Fruit fly (Drosophila melanogaster) whole organism, wandering third instar larva: ENCODE measurements around the gene CG31642.

Source experiments
- CG32264 ChIP-seq: fragments of 200-800 bp; sonication (Bioruptor generic); optimal IDR thresholded peaks from 2 replicates; lab custom pipeline; 2016; ENCODE audit warnings: missing biosample characterization, missing genetic modification characterization
- CG9705 ChIP-seq: fragments of 200-800 bp; sonication (Bioruptor generic); optimal IDR thresholded peaks from 2 replicates; lab custom pipeline; 2018; ENCODE audit warnings: missing biosample characterization, mild to moderate bottlenecking, missing genetic modification characterization
- CrebA ChIP-seq: fragments of 200-800 bp; sonication (Bioruptor generic); optimal IDR thresholded peaks from 2 replicates; lab custom pipeline; 2016; ENCODE audit warnings: missing biosample characterization, mild to moderate bottlenecking, missing genetic modification characterization, borderline replicate concordance
- Dfd ChIP-seq: fragments of >200 bp; optimal IDR thresholded peaks from 2 replicates; lab custom pipeline; 2017; ENCODE audit warnings: missing biosample characterization, missing genetic modification characterization
- Dif ChIP-seq: fragments of 200-275, 200-300 bp; sonication (Bioruptor generic); optimal IDR thresholded peaks from 2 replicates; lab custom pipeline; 2018; ENCODE audit warnings: missing biosample characterization, missing genetic modification characterization; ENCODE audit not compliant: partially characterized antibody
- GATAd ChIP-seq: sonication (Bioruptor generic); optimal IDR thresholded peaks from 2 replicates; lab custom pipeline; 2016; ENCODE audit warnings: missing biosample characterization, missing genetic modification characterization
- HLH106 ChIP-seq: fragments of 200-800 bp; optimal IDR thresholded peaks from 3 replicates; lab custom pipeline; 2019; ENCODE audit warnings: missing biosample characterization, mild to moderate bottlenecking, missing genetic modification characterization, moderate library complexity
- Hnf4 ChIP-seq: fragments of 200-800 bp; sonication (Bioruptor generic); optimal IDR thresholded peaks from 2 replicates; lab custom pipeline; 2016; ENCODE audit warnings: missing biosample characterization, mild to moderate bottlenecking, missing genetic modification characterization
- Hr83 ChIP-seq: fragments of 200-300 bp; sonication (Bioruptor generic); optimal IDR thresholded peaks from 2 replicates; lab custom pipeline; 2016; ENCODE audit warnings: missing biosample characterization, mild to moderate bottlenecking, missing genetic modification characterization, moderate library complexity; ENCODE audit not compliant: poor library complexity, severe bottlenecking
- Jra ChIP-seq: sonication (Bioruptor generic); optimal IDR thresholded peaks from 2 replicates; lab custom pipeline; 2016; ENCODE audit warnings: missing biosample characterization, missing genetic modification characterization
- Mio ChIP-seq: sonication (Bioruptor generic); optimal IDR thresholded peaks from 2 replicates; lab custom pipeline; 2016; ENCODE audit warnings: missing biosample characterization, missing genetic modification characterization
- Myc ChIP-seq: fragments of >200 bp; optimal IDR thresholded peaks from 2 replicates; lab custom pipeline; 2017
- N ChIP-seq: fragments of >200 bp; optimal IDR thresholded peaks from 2 replicates; lab custom pipeline; 2018; ENCODE audit warnings: missing biosample characterization, missing external identifiers, missing genetic modification characterization
- OdsH ChIP-seq: fragments of 200-800 bp; sonication (Bioruptor generic); optimal IDR thresholded peaks from 2 replicates; lab custom pipeline; 2016; ENCODE audit warnings: missing biosample characterization, mild to moderate bottlenecking, missing genetic modification characterization
- Rel ChIP-seq, 2 experiments: fragments of 200-800 bp; sonication (Bioruptor generic) in 1 of 2; optimal IDR thresholded peaks; 2 replicates in 1 of 2; 3 replicates in 1 of 2; lab custom pipeline; 2016 to 2019; ENCODE audit warnings: mild to moderate bottlenecking in 2 of 2, missing biosample characterization in 2 of 2, missing genetic modification characterization in 2 of 2, moderate library complexity in 1 of 2
- Sp1 ChIP-seq: fragments of 200-800 bp; sonication (Bioruptor generic); optimal IDR thresholded peaks from 3 replicates; lab custom pipeline; 2019; ENCODE audit warnings: missing biosample characterization, mild to moderate bottlenecking, missing genetic modification characterization, moderate library complexity
- Vsx2 ChIP-seq: fragments of 200-300, 225-300 bp; sonication (Bioruptor generic); optimal IDR thresholded peaks from 2 replicates; lab custom pipeline; 2018; ENCODE audit warnings: missing biosample characterization, missing genetic modification characterization; ENCODE audit not compliant: partially characterized antibody
- br ChIP-seq: fragments of 200-800 bp; sonication (Bioruptor generic); optimal IDR thresholded peaks from 2 replicates; lab custom pipeline; 2016; ENCODE audit warnings: missing biosample characterization, missing genetic modification characterization
- brk ChIP-seq: fragments of 200-800 bp; sonication (Bioruptor generic); optimal IDR thresholded peaks from 2 replicates; lab custom pipeline; 2016; ENCODE audit warnings: missing biosample characterization, mild to moderate bottlenecking, missing genetic modification characterization
- dl ChIP-seq, 2 experiments: fragments of 175-275, 200-275 bp in 1 of 2; fragments of 200-275 bp in 1 of 2; sonication (Bioruptor generic); optimal IDR thresholded peaks; lab custom pipeline; 2018; ENCODE audit warnings: mild to moderate bottlenecking in 2 of 2, missing biosample characterization in 2 of 2, missing genetic modification characterization in 2 of 2, moderate library complexity in 2 of 2; ENCODE audit not compliant: partially characterized antibody in 2 of 2, insufficient read depth in 1 of 2
- dmrt93B ChIP-seq: fragments of 200-800 bp; sonication (Bioruptor generic); optimal IDR thresholded peaks from 2 replicates; lab custom pipeline; 2018; ENCODE audit warnings: missing biosample characterization, mild to moderate bottlenecking, missing genetic modification characterization
- dsf ChIP-seq: sonication (Bioruptor generic); optimal IDR thresholded peaks from 2 replicates; lab custom pipeline; 2016; ENCODE audit warnings: missing biosample characterization, missing genetic modification characterization, borderline replicate concordance
- ey ChIP-seq: fragments of 200-800 bp; sonication (Bioruptor generic); optimal IDR thresholded peaks from 2 replicates; lab custom pipeline; 2016; ENCODE audit warnings: missing biosample characterization, missing genetic modification characterization
- foxo ChIP-seq, 2 experiments: fragments of 200-800 bp; sonication (Bioruptor generic); optimal IDR thresholded peaks; 2 replicates in 1 of 2; 3 replicates in 1 of 2; lab custom pipeline; 2016 to 2017; ENCODE audit warnings: missing biosample characterization in 2 of 2, missing genetic modification characterization in 2 of 2
- fru ChIP-seq: fragments of 200-800 bp; sonication (Bioruptor generic); optimal IDR thresholded peaks from 3 replicates; lab custom pipeline; 2016; ENCODE audit warnings: missing biosample characterization, mild to moderate bottlenecking, missing genetic modification characterization
- h ChIP-seq: fragments of 200-800 bp; sonication (Bioruptor generic); optimal IDR thresholded peaks from 3 replicates; lab custom pipeline; 2016; ENCODE audit warnings: missing biosample characterization, mild to moderate bottlenecking, missing genetic modification characterization
- lola ChIP-seq: fragments of >200 bp; optimal IDR thresholded peaks from 2 replicates; lab custom pipeline; 2017; ENCODE audit warnings: missing biosample characterization, missing genetic modification characterization
- pan ChIP-seq: fragments of >200 bp; optimal IDR thresholded peaks from 2 replicates; lab custom pipeline; 2017
- psq ChIP-seq: fragments of 200-800 bp; sonication (Bioruptor generic); optimal IDR thresholded peaks from 3 replicates; lab custom pipeline; 2017; ENCODE audit warnings: missing biosample characterization, mild to moderate bottlenecking, missing genetic modification characterization, moderate library complexity
- rgr ChIP-seq: fragments of 200-800 bp; sonication (Bioruptor generic); optimal IDR thresholded peaks from 3 replicates; lab custom pipeline; 2016; ENCODE audit warnings: missing biosample characterization, mild to moderate bottlenecking, missing genetic modification characterization
- sage ChIP-seq: fragments of 200-800 bp; sonication (Bioruptor generic); optimal IDR thresholded peaks from 2 replicates; lab custom pipeline; 2016; ENCODE audit warnings: missing biosample characterization, mild to moderate bottlenecking, missing genetic modification characterization
- sv ChIP-seq: fragments of 200-800 bp; sonication (Bioruptor generic); optimal IDR thresholded peaks from 3 replicates; lab custom pipeline; 2016; ENCODE audit warnings: missing biosample characterization, missing genetic modification characterization
- tai ChIP-seq: sonication (Bioruptor generic); optimal IDR thresholded peaks from 2 replicates; lab custom pipeline; 2016; ENCODE audit warnings: missing biosample characterization, missing genetic modification characterization
- woc ChIP-seq: sonication (Bioruptor generic); optimal IDR thresholded peaks from 2 replicates; lab custom pipeline; 2016; ENCODE audit warnings: missing biosample characterization, mild to moderate bottlenecking, missing genetic modification characterization

CG31642 gene

dm6 chr2L:6098479-6099269, 19.6 kb upstream of the CG31642 start, which contains the start of gene CG9175 (continued):
- TF ChIP-seq tai (GFP tag; lab: Kevin White, UChicago) = no peak
- TF ChIP-seq dmrt93B (GFP tag; lab: Kevin White, UChicago) = no peak
- TF ChIP-seq brk (GFP tag; lab: Kevin White, UChicago) = no peak
- no peak for TF ChIP-seq psq (GFP tag; lab: Kevin White, UChicago)
- no peak for TF ChIP-seq ey (GFP tag; lab: Kevin White, UChicago)
- no peak for TF ChIP-seq fru (GFP tag; lab: Kevin White, UChicago)
- TF ChIP-seq OdsH (GFP tag; lab: Kevin White, UChicago) = no peak
- TF ChIP-seq Myc (lab: Kevin White, UChicago) = peak; percentile 41
- no peak for TF ChIP-seq Vsx2
- TF ChIP-seq N (GFP tag; lab: Kevin White, UChicago) = no peak

- TF ChIP-seq foxo (GFP tag; optimal IDR thresholded peaks at IDR 0.05; lab: Kevin White, UChicago) (no peak), dsf (GFP tag; lab: Kevin White, UChicago) (no peak), sage (GFP tag; lab: Kevin White, UChicago) (peak; percentile 14), CG9705 (no peak), woc (GFP tag; lab: Kevin White, UChicago) (peak; percentile 30), rgr (GFP tag; lab: Kevin White, UChicago) (no peak), CG32264 (GFP tag; lab: Kevin White, UChicago) (no peak)
Observed at dm6 chr2L:6099270-6099644, 19.1 kb upstream of the CG31642 start.

- TF ChIP-seq psq (GFP tag; lab: Kevin White, UChicago) = peak; percentile 96
- no peak for TF ChIP-seq CG32264 (GFP tag; lab: Kevin White, UChicago)
- TF ChIP-seq pan (lab: Kevin White, UChicago) = no peak
- no peak for TF ChIP-seq sage (GFP tag; lab: Kevin White, UChicago)
- peak; percentile 0 for TF ChIP-seq fru (GFP tag; lab: Kevin White, UChicago)
- TF ChIP-seq dl (GFP tag; optimal IDR thresholded peaks at IDR 0.05; lab: Kevin White, UChicago; ENCODE audit: insufficient read depth in 1 of 2, partially characterized antibody in 2 of 2) = no peak
- no peak for TF ChIP-seq HLH106 (tag; lab: Kevin White, UChicago)
- no peak for TF ChIP-seq rgr (GFP tag; lab: Kevin White, UChicago)
- peak; percentile 32 for TF ChIP-seq Sp1 (GFP tag; lab: Kevin White, UChicago)
- no peak for TF ChIP-seq ey (GFP tag; lab: Kevin White, UChicago)
- no peak for TF ChIP-seq lola
Observed at dm6 chr2L:6100202-6100689, 18.1 kb upstream of the CG31642 start, which contains the start of gene stai. stai (plus strand) TSS chr2L:6100377.

- TF ChIP-seq Rel (GFP tag; optimal IDR thresholded peaks at IDR 0.05; lab: Kevin White, UChicago) = no peak
- TF ChIP-seq Rel (tag; optimal IDR thresholded peaks at IDR 0.05; lab: Kevin White, UChicago) = no peak
- TF ChIP-seq h (GFP tag; lab: Kevin White, UChicago) = no peak
- no peak for TF ChIP-seq CrebA (GFP tag; lab: Kevin White, UChicago)
- no peak for TF ChIP-seq Dfd (GFP tag; lab: Kevin White, UChicago)
- TF ChIP-seq dmrt93B (GFP tag; lab: Kevin White, UChicago) = no peak
- TF ChIP-seq Vsx2 = no peak
Observed at dm6 chr2L:6109313-6109847, 8.9 kb upstream of the CG31642 start.

DNA sequence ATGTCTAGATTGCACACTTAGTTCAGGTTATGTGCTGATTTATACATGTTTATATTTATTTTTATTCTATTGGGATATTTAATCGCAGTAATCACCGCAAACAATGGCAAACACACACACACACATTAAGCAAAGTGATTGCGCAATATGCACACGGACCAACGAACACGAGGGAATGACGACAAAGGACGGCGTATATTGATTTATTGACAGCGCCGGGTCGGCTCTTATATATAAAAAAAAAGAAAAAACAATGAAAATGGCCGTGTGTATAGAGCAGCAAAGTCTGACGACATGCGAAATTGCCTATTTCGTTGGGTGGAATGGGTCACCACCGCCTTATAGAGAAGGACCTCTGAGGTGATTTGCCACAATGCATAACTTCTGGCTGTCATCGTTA, 7.5 kb upstream of the CG31642 start:
- TF ChIP-seq br (GFP tag; lab: Kevin White, UChicago) (no peak), Hnf4 (GFP tag; lab: Kevin White, UChicago) (no peak), Mio (GFP tag; lab: Kevin White, UChicago) (no peak), GATAd (GFP tag; lab: Kevin White, UChicago) (no peak), Hr83 (GFP tag; lab: Kevin White, UChicago) (no peak), woc (GFP tag; lab: Kevin White, UChicago) (no peak), ey (GFP tag; lab: Kevin White, UChicago) (no peak), dmrt93B (GFP tag; lab: Kevin White, UChicago) (no peak), Dif (GFP tag; lab: Kevin White, UChicago) (no peak), foxo (GFP tag; optimal IDR thresholded peaks at IDR 0.05; lab: Kevin White, UChicago) (no peak), HLH106 (tag; lab: Kevin White, UChicago) (no peak), rgr (GFP tag; lab: Kevin White, UChicago) (no peak), Sp1 (GFP tag; lab: Kevin White, UChicago) (no peak), Jra (GFP tag; lab: Kevin White, UChicago) (no peak), sv (GFP tag; lab: Kevin White, UChicago) (no peak), dsf (GFP tag; lab: Kevin White, UChicago) (no peak), N (GFP tag; lab: Kevin White, UChicago) (no peak), CG9705 (no peak), Rel (GFP tag; optimal IDR thresholded peaks at IDR 0.05; lab: Kevin White, UChicago) (no peak), Rel (tag; optimal IDR thresholded peaks at IDR 0.05; lab: Kevin White, UChicago) (no peak), Myc (lab: Kevin White, UChicago) (no peak)
